Fruit fly (Drosophila melanogaster) whole organism, embryonic: ENCODE results near the gene nAChRalpha7.

Experiments used
- Abd-B ChIP-seq: fragments of 200-800 bp; sonication (Bioruptor generic); optimal IDR thresholded peaks from 2 replicates; lab custom pipeline; 2018; ENCODE audit warnings: missing biosample characterization, mild to moderate bottlenecking, missing genetic modification characterization, moderate library complexity
- Atf6 ChIP-seq: fragments of 200-800 bp; sonication (Bioruptor generic); IDR thresholded peaks from 2 replicates; pipeline ENCODE4 v1.3.6; 2022; ENCODE audit warnings: missing biosample characterization, missing genetic modification characterization
- CG13894 ChIP-seq: fragments of 200-800 bp; sonication (Bioruptor generic); optimal IDR thresholded peaks from 3 replicates; lab custom pipeline; 2018; ENCODE audit warnings: missing biosample characterization, mild to moderate bottlenecking, missing genetic modification characterization, moderate library complexity
- CG14441 ChIP-seq: fragments of 200-800 bp; sonication (Bioruptor generic); IDR thresholded peaks from 2 replicates; pipeline ENCODE4 v1.3.6; 2022; ENCODE audit warnings: missing biosample characterization, missing genetic modification characterization
- CG1529 ChIP-seq: fragments of 200-800 bp; sonication (Bioruptor generic); optimal IDR thresholded peaks from 3 replicates; lab custom pipeline; 2018; ENCODE audit warnings: missing biosample characterization, missing genetic modification characterization
- CG17186 ChIP-seq: fragments of 200-800 bp; sonication (Bioruptor generic); optimal IDR thresholded peaks from 3 replicates; lab custom pipeline; 2017; ENCODE audit warnings: missing biosample characterization, missing genetic modification reagents, missing genetic modification characterization
- CG17385 ChIP-seq: fragments of 200-800 bp; sonication (Bioruptor generic); optimal IDR thresholded peaks from 3 replicates; lab custom pipeline; 2018; ENCODE audit warnings: missing biosample characterization, mild to moderate bottlenecking, missing genetic modification characterization
- CG17612 ChIP-seq: fragments of 200-800 bp; sonication (Bioruptor generic); IDR thresholded peaks from 2 replicates; pipeline ENCODE4 v1.3.6; 2022; ENCODE audit warnings: missing biosample characterization, missing genetic modification characterization
- CG17912 ChIP-seq: fragments of 200-800 bp; sonication (Bioruptor generic); optimal IDR thresholded peaks from 2 replicates; lab custom pipeline; 2018; ENCODE audit warnings: missing biosample characterization, mild to moderate bottlenecking, missing genetic modification characterization
- CG2116 ChIP-seq: fragments of 200-800 bp; sonication (Bioruptor generic); optimal IDR thresholded peaks from 3 replicates; lab custom pipeline; 2018; ENCODE audit warnings: missing biosample characterization, mild to moderate bottlenecking, missing genetic modification characterization
- CG2120 ChIP-seq: fragments of 200-800 bp; sonication (Bioruptor generic); optimal IDR thresholded peaks from 3 replicates; lab custom pipeline; 2016; ENCODE audit warnings: missing biosample characterization, missing genetic modification characterization
- CG30431 ChIP-seq: fragments of 200-800 bp; sonication (Bioruptor generic); optimal IDR thresholded peaks from 2 replicates; lab custom pipeline; 2017; ENCODE audit warnings: missing biosample characterization, missing genetic modification characterization
- CG33557 ChIP-seq: fragments of 200-800 bp; sonication (Bioruptor generic); optimal IDR thresholded peaks from 2 replicates; lab custom pipeline; 2019; ENCODE audit warnings: missing biosample characterization, mild to moderate bottlenecking, missing genetic modification characterization, moderate library complexity
- CG8388 ChIP-seq: fragments of 200-800 bp; sonication (Bioruptor generic); optimal IDR thresholded peaks from 2 replicates; lab custom pipeline; 2019; ENCODE audit warnings: missing biosample characterization, mild to moderate bottlenecking, missing genetic modification characterization, moderate library complexity
- CG8478 ChIP-seq: fragments of >200 bp; optimal IDR thresholded peaks from 2 replicates; lab custom pipeline; 2018
- CG9437 ChIP-seq: fragments of 200-800 bp; sonication (Bioruptor generic); optimal IDR thresholded peaks from 2 replicates; lab custom pipeline; 2018; ENCODE audit warnings: missing biosample characterization, mild to moderate bottlenecking, missing genetic modification characterization
- CkIIα-i1 ChIP-seq: fragments of 200-800 bp; sonication (Bioruptor generic); IDR thresholded peaks from 2 replicates; pipeline ENCODE4 v1.3.6; 2022; ENCODE audit warnings: missing biosample characterization, missing genetic modification characterization
- Dad ChIP-seq: fragments of 200-800 bp; sonication (Bioruptor generic); optimal IDR thresholded peaks from 3 replicates; lab custom pipeline; 2016; ENCODE audit warnings: missing biosample characterization, missing genetic modification characterization
- Deaf1 ChIP-seq: fragments of 200-800 bp; optimal IDR thresholded peaks from 3 replicates; lab custom pipeline; 2019; ENCODE audit warnings: missing biosample characterization, mild to moderate bottlenecking, missing genetic modification characterization, moderate library complexity
- Dfd ChIP-seq, 2 experiments: fragments of >200 bp; optimal IDR thresholded peaks; 2 replicates each; lab custom pipeline; 2017; ENCODE audit warnings: missing biosample characterization in 2 of 2, missing genetic modification characterization in 2 of 2
- Doc3 ChIP-seq: fragments of 200-800 bp; sonication (Bioruptor generic); IDR thresholded peaks from 3 replicates; pipeline ENCODE4 v1.3.6; 2022; ENCODE audit warnings: missing biosample characterization, missing genetic modification characterization; ENCODE audit not compliant: partially characterized antibody
- Dp ChIP-seq: fragments of 200-800 bp; sonication (Bioruptor generic); optimal IDR thresholded peaks from 2 replicates; lab custom pipeline; 2018; ENCODE audit warnings: missing biosample characterization, mild to moderate bottlenecking, missing genetic modification characterization, moderate library complexity
- Gsc ChIP-seq: fragments of 200-800 bp; sonication (Bioruptor generic); IDR thresholded peaks from 2 replicates; pipeline ENCODE4 v1.3.6; 2022; ENCODE audit warnings: missing biosample characterization, missing genetic modification characterization
- Hey ChIP-seq: fragments of 200-800 bp; sonication (Bioruptor generic); optimal IDR thresholded peaks from 3 replicates; lab custom pipeline; 2018; ENCODE audit warnings: missing biosample characterization, mild to moderate bottlenecking, missing genetic modification characterization
- Hr78 ChIP-seq, 2 experiments: fragments of 200-800 bp in 1 of 2; fragments of >200 bp in 1 of 2; sonication (Bioruptor generic) in 1 of 2; optimal IDR thresholded peaks; 2 replicates each; lab custom pipeline; 2017 to 2019; ENCODE audit warnings: missing biosample characterization in 2 of 2, missing genetic modification characterization in 2 of 2, mild to moderate bottlenecking in 1 of 2, moderate library complexity in 1 of 2
- Hsf ChIP-seq: fragments of 200-800 bp; sonication (Bioruptor generic); optimal IDR thresholded peaks from 3 replicates; lab custom pipeline; 2016; ENCODE audit warnings: missing biosample characterization, missing genetic modification characterization
- Meics ChIP-seq: fragments of 200-800 bp; sonication (Bioruptor generic); optimal IDR thresholded peaks from 2 replicates; lab custom pipeline; 2017; ENCODE audit warnings: missing biosample characterization, mild to moderate bottlenecking, missing genetic modification characterization
- Mrtf ChIP-seq: fragments of 200-800 bp; sonication (Bioruptor generic); IDR thresholded peaks from 3 replicates; pipeline ENCODE4 v1.3.6; 2022; ENCODE audit warnings: missing biosample characterization, missing genetic modification characterization
- NC2β ChIP-seq: fragments of 200-800 bp; sonication (Bioruptor generic); optimal IDR thresholded peaks from 2 replicates; lab custom pipeline; 2016; ENCODE audit warnings: missing biosample characterization, missing genetic modification characterization
- NFAT ChIP-seq: fragments of 200-800 bp; sonication (Bioruptor generic); IDR thresholded peaks from 2 replicates; pipeline ENCODE4 v1.3.6; 2022; ENCODE audit warnings: missing biosample characterization, missing genetic modification characterization
- NK7.1 ChIP-seq: fragments of 200-800 bp; sonication (Bioruptor generic); optimal IDR thresholded peaks from 3 replicates; lab custom pipeline; 2016; ENCODE audit warnings: missing biosample characterization, missing genetic modification characterization
- Nf-YC ChIP-seq: fragments of 200-800 bp; optimal IDR thresholded peaks from 3 replicates; lab custom pipeline; 2019; ENCODE audit warnings: missing biosample characterization, mild to moderate bottlenecking, missing genetic modification characterization, moderate library complexity
- Spps ChIP-seq: fragments of 200-800 bp; sonication (Bioruptor generic); optimal IDR thresholded peaks from 2 replicates; lab custom pipeline; 2018; ENCODE audit warnings: missing biosample characterization, mild to moderate bottlenecking, missing genetic modification characterization
- cad ChIP-seq: fragments of >200 bp; optimal IDR thresholded peaks from 2 replicates; lab custom pipeline; 2017; ENCODE audit warnings: missing biosample characterization, missing genetic modification characterization
- caup ChIP-seq: fragments of 200-800 bp; sonication (Bioruptor generic); optimal IDR thresholded peaks from 3 replicates; lab custom pipeline; 2017; ENCODE audit warnings: missing biosample characterization, mild to moderate bottlenecking, missing genetic modification characterization, moderate library complexity; ENCODE audit not compliant: severe bottlenecking
- chif ChIP-seq, 2 experiments: fragments of 200-800 bp; sonication (Bioruptor generic); optimal IDR thresholded peaks; 3 replicates each; lab custom pipeline; 2016; ENCODE audit warnings: missing biosample characterization in 2 of 2, missing genetic modification characterization in 2 of 2
- chm ChIP-seq: fragments of 200-800 bp; sonication (Bioruptor generic); IDR thresholded peaks from 2 replicates; pipeline ENCODE4 v1.3.6; 2022; ENCODE audit warnings: missing biosample characterization, missing genetic modification characterization
- crol ChIP-seq: fragments of 200-800 bp; sonication (Bioruptor generic); IDR thresholded peaks from 2 replicates; pipeline ENCODE4 v1.3.6; 2022; ENCODE audit warnings: missing biosample characterization, missing genetic modification characterization
- emc ChIP-seq: fragments of 200-800 bp; sonication (Bioruptor generic); optimal IDR thresholded peaks from 2 replicates; lab custom pipeline; 2016; ENCODE audit warnings: missing biosample characterization, missing genetic modification characterization
- fd102C ChIP-seq: fragments of 200-800 bp; sonication (Bioruptor generic); optimal IDR thresholded peaks from 2 replicates; lab custom pipeline; 2018; ENCODE audit warnings: missing biosample characterization, mild to moderate bottlenecking, missing genetic modification characterization, moderate library complexity
- fru ChIP-seq: fragments of >200 bp; optimal IDR thresholded peaks from 2 replicates; lab custom pipeline; 2017
- hbn ChIP-seq: fragments of 200-800 bp; sonication (Bioruptor generic); IDR thresholded peaks from 2 replicates; pipeline ENCODE4 v1.3.6; 2022; ENCODE audit warnings: missing biosample characterization, missing genetic modification characterization; ENCODE audit not compliant: partially characterized antibody
- kni ChIP-seq: fragments of 200-800 bp; sonication (Bioruptor generic); optimal IDR thresholded peaks from 3 replicates; lab custom pipeline; 2017; ENCODE audit warnings: mild to moderate bottlenecking, missing biosample characterization, missing genetic modification reagents, missing genetic modification characterization
- odd ChIP-seq: fragments of 200-800 bp; sonication (Bioruptor generic); optimal IDR thresholded peaks from 2 replicates; lab custom pipeline; 2017; ENCODE audit warnings: missing biosample characterization, mild to moderate bottlenecking, missing genetic modification characterization
- onecut ChIP-seq: fragments of 200-800 bp; sonication (Bioruptor generic); IDR thresholded peaks from 2 replicates; pipeline ENCODE4 v1.3.6; 2022; ENCODE audit warnings: missing biosample characterization, missing genetic modification characterization
- otp ChIP-seq: fragments of 200-800 bp; sonication (Bioruptor generic); IDR thresholded peaks from 3 replicates; pipeline ENCODE4, ENCODE4 v1.3.6; 2022; ENCODE audit warnings: missing biosample characterization, missing genetic modification characterization
- phol ChIP-seq: fragments of 200-800 bp; sonication (Bioruptor generic); optimal IDR thresholded peaks from 3 replicates; lab custom pipeline; 2018; ENCODE audit warnings: missing biosample characterization, mild to moderate bottlenecking, missing genetic modification characterization, moderate library complexity
- pita ChIP-seq: fragments of 200-800 bp; sonication (Bioruptor generic); optimal IDR thresholded peaks from 2 replicates; lab custom pipeline; 2017; ENCODE audit warnings: missing biosample characterization, mild to moderate bottlenecking, missing genetic modification characterization
- seq ChIP-seq: fragments of 200-800 bp; sonication (Bioruptor generic); IDR thresholded peaks from 2 replicates; pipeline ENCODE4 v1.3.6; 2022; ENCODE audit warnings: missing biosample characterization, missing genetic modification characterization
- stc ChIP-seq: fragments of 200-800 bp; sonication (Bioruptor generic); IDR thresholded peaks from 2 replicates; pipeline ENCODE4 v1.3.6; 2022; ENCODE audit warnings: missing biosample characterization, missing genetic modification characterization
- toy ChIP-seq: fragments of 200-800 bp; sonication (Bioruptor generic); IDR thresholded peaks from 2 replicates; pipeline ENCODE4 v1.3.6; 2022; ENCODE audit warnings: missing biosample characterization, missing genetic modification characterization

The nAChRalpha7 gene

DNA sequence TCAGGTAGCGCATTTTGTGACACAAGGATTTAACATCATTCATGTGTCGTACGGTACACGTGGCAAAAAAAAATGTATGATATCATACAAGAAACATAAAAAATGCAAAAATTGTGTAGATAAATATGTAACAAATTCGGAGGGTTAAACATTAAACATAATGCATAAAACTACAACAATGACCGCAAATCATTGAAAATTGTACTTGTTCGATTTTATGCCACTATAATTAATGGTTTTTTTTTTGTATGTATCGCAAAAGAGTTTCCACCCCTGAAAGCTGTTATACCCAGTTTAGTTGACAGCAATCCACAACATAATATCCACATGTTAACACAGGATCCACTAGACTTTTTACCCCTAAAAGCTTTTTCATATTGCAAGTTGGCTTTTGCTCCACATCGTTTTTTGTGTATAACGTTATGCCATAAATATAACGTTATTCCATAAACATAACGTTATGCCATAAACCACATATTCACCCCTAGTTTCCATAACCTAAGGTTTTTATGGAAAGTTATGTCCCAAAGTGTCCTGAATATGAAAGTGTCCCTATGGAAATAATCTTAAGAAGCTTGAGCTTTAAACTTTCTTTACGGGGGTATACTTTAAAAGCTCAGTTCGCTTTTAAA lies 704 bp upstream of the nAChRalpha7 start (continued):
- TF ChIP-seq NFAT (no peak), otp (no peak), kni (GFP tag; lab: Kevin White, UChicago) (no peak), Dad (GFP tag; lab: Kevin White, UChicago) (no peak), Hr78 (GFP tag; optimal IDR thresholded peaks at IDR 0.05; lab: Kevin White, UChicago) (no peak), Gsc (GFP tag; lab: Robert Waterston, UW) (no peak), CG14441 (GFP tag; lab: Robert Waterston, UW) (no peak; the same call in 1 of the 2 replicates), caup (GFP tag; lab: Kevin White, UChicago) (no peak), Nf-YC (tag; lab: Kevin White, UChicago) (no peak), toy (no peak), Hsf (GFP tag; lab: Kevin White, UChicago) (peak; percentile 28), CG8478 (lab: Kevin White, UChicago) (no peak), Atf6 (GFP tag; lab: Robert Waterston, UW) (no peak), pita (GFP tag; lab: Kevin White, UChicago) (peak; percentile 38), crol (GFP tag; lab: Robert Waterston, UW) (no peak), CkIIα-i1 (GFP tag; lab: Robert Waterston, UW) (no peak), CG17612 (no peak), Dfd (GFP tag; optimal IDR thresholded peaks at IDR 0.05; lab: Kevin White, UChicago) (no peak), Mrtf (GFP tag; lab: Robert Waterston, UW) (no peak), CG17912 (GFP tag; lab: Kevin White, UChicago) (no peak), emc (GFP tag; lab: Kevin White, UChicago) (no peak), CG17186 (GFP tag; lab: Kevin White, UChicago) (no peak), fd102C (GFP tag; lab: Kevin White, UChicago) (no peak), CG2116 (GFP tag; lab: Kevin White, UChicago) (peak; percentile 28), NC2β (GFP tag; lab: Kevin White, UChicago) (peak; percentile 48), chm (GFP tag; lab: Robert Waterston, UW) (no peak), onecut (GFP tag; lab: Robert Waterston, UW) (no peak), CG13894 (tag; lab: Kevin White, UChicago) (no peak), CG9437 (GFP tag; lab: Kevin White, UChicago) (peak; percentile 96), Spps (tag; lab: Kevin White, UChicago) (no peak), seq (GFP tag; lab: Robert Waterston, UW) (no peak), odd (no peak), phol (no peak), chif (GFP tag; optimal IDR thresholded peaks at IDR 0.05; lab: Kevin White, UChicago) (peak; percentile 2 to 41), Doc3 (GFP tag; lab: Robert Waterston, UW) (no peak), CG33557 (no peak), CG1529 (GFP tag; lab: Kevin White, UChicago) (peak; percentile 15), fru (lab: Kevin White, UChicago) (no peak), NK7.1 (GFP tag; lab: Kevin White, UChicago) (no peak), Deaf1 (tag; lab: Kevin White, UChicago) (no peak), cad (GFP tag; lab: Kevin White, UChicago) (no peak), hbn (GFP tag; lab: Robert Waterston, UW) (no peak), CG17385 (GFP tag; lab: Kevin White, UChicago) (peak; percentile 9), stc (GFP tag; lab: Robert Waterston, UW) (no peak), CG2120 (GFP tag; lab: Kevin White, UChicago) (peak; percentile 77), CG30431 (GFP tag; lab: Kevin White, UChicago) (no peak), Dp (GFP tag; lab: Kevin White, UChicago) (no peak), Meics (GFP tag; lab: Kevin White, UChicago) (peak; percentile 10), Hey (tag; lab: Kevin White, UChicago) (no peak), Abd-B (GFP tag; lab: Kevin White, UChicago) (no peak), CG8388 (GFP tag; lab: Kevin White, UChicago) (no peak)
